Fruit fly (Drosophila melanogaster): Measurements from ENCODE around the gene Mulk.

DNA sequence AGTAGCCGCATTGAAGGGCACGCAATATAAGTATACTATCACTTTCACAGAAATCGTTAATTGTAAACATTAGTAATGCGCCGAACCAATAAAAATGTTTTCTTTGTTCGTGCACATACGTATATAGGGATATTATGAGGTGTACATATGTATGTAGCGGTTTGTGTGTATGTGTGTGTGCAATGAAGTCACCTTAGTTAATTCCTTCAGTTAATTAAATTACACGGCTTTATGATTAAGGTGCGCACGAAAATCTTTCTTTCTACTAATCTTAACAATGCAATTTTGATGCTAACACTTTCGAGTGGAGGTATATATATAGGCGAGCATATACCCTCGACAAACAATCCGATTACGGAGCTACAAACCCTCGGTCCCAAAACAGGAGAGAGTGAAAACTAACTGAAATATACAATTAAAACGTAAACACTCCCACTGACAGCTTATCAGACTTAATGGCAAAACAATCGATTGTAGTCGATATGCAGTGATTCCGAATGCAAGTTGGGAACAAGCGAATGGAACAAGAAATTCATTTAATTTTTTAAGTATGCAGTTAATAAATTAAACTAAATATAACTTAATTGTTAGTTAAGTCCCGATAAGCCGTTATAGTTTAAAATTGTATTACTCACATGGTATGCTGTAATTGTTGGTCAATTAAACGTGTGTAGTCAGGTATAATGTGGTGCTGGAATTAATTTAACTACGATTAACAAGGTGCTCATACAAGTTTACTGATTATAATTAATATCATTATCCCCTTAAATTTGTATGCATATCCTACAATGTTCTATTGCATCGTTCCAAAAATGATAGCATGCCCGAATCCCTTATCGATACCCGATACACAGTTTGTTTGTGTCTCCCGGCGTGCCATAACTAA, 49.1 kb upstream of the Mulk start, which contains the start of the genes Npc1a and Prosalpha6:
- no peak for TF ChIP-seq h (optimal IDR thresholded peaks at IDR 0.05)
- no peak for TF ChIP-seq Myc (optimal IDR thresholded peaks at IDR 0.05)
- no peak for TF ChIP-seq psq (optimal IDR thresholded peaks at IDR 0.05)
- TF ChIP-seq Sin3A (optimal IDR thresholded peaks at IDR 0.05): no peak

Data from Kc167 (cell line).